Fruit fly (Drosophila melanogaster) whole organism, embryonic: ENCODE measurements around the gene Nxf3.
A peak's percentile ranks its signal among the peaks of the same experiment; 100 is the strongest.

Source experiments
- Aef1 ChIP-seq: fragments of 200-800 bp; sonication (Bioruptor generic); IDR thresholded peaks from 3 replicates; pipeline ENCODE4 v1.3.6; 2022; ENCODE audit warnings: missing biosample characterization, missing genetic modification characterization
- Bdp1 ChIP-seq: fragments of 200-800 bp; sonication (Bioruptor generic); optimal IDR thresholded peaks from 3 replicates; lab custom pipeline; 2016; ENCODE audit warnings: missing biosample characterization, missing genetic modification characterization
- CG12299 ChIP-seq: fragments of 200-800 bp; sonication (Bioruptor generic); optimal IDR thresholded peaks from 2 replicates; lab custom pipeline; 2018; ENCODE audit warnings: missing biosample characterization, mild to moderate bottlenecking, missing genetic modification characterization
- CG15601 ChIP-seq: fragments of 200-800 bp; sonication (Bioruptor generic); optimal IDR thresholded peaks from 3 replicates; lab custom pipeline; 2019; ENCODE audit warnings: missing biosample characterization, mild to moderate bottlenecking, missing genetic modification characterization, moderate library complexity
- CG16813 ChIP-seq: fragments of 200-800 bp; sonication (Bioruptor generic); IDR thresholded peaks from 3 replicates; pipeline ENCODE4 v1.3.6; 2022; ENCODE audit warnings: missing biosample characterization, missing genetic modification characterization; ENCODE audit not compliant: partially characterized antibody
- CG16815 ChIP-seq: fragments of 200-800 bp; sonication (Bioruptor generic); optimal IDR thresholded peaks from 3 replicates; lab custom pipeline; 2017; ENCODE audit warnings: missing biosample characterization, mild to moderate bottlenecking, missing genetic modification characterization
- CG17912 ChIP-seq: fragments of 200-800 bp; sonication (Bioruptor generic); optimal IDR thresholded peaks from 2 replicates; lab custom pipeline; 2018; ENCODE audit warnings: missing biosample characterization, mild to moderate bottlenecking, missing genetic modification characterization
- CG18262 ChIP-seq: fragments of 200-800 bp; optimal IDR thresholded peaks from 3 replicates; lab custom pipeline; 2019; ENCODE audit warnings: missing biosample characterization, mild to moderate bottlenecking, missing genetic modification characterization, moderate library complexity
- CG32772 ChIP-seq: fragments of 200-800 bp; sonication (Bioruptor generic); IDR thresholded peaks from 2 replicates; pipeline ENCODE4 v1.3.6; 2022; ENCODE audit warnings: missing biosample characterization, missing genetic modification characterization
- CG42726 ChIP-seq: fragments of 200-800 bp; sonication (Bioruptor generic); IDR thresholded peaks from 2 replicates; pipeline ENCODE4 v1.3.6; 2022; ENCODE audit warnings: missing biosample characterization, missing genetic modification characterization; ENCODE audit not compliant: partially characterized antibody
- CG4328 ChIP-seq: fragments of 200-800 bp; sonication (Bioruptor generic); optimal IDR thresholded peaks from 3 replicates; lab custom pipeline; 2017; ENCODE audit warnings: missing biosample characterization, missing genetic modification reagents, missing genetic modification characterization
- CG7839 ChIP-seq: fragments of 200-800 bp; sonication (Bioruptor generic); optimal IDR thresholded peaks from 3 replicates; lab custom pipeline; 2018; ENCODE audit warnings: missing biosample characterization, mild to moderate bottlenecking, missing genetic modification characterization, moderate library complexity
- CG7963 ChIP-seq: fragments of 200-800 bp; sonication (Bioruptor generic); IDR thresholded peaks from 3 replicates; pipeline ENCODE4 v1.3.6; 2022; ENCODE audit warnings: missing biosample characterization, missing genetic modification characterization; ENCODE audit not compliant: partially characterized antibody
- CG8944 ChIP-seq: fragments of 200-800 bp; sonication (Bioruptor generic); optimal IDR thresholded peaks from 3 replicates; lab custom pipeline; 2016; ENCODE audit warnings: missing biosample characterization, missing genetic modification characterization
- CG9609 ChIP-seq: fragments of 200-800 bp; sonication (Bioruptor generic); optimal IDR thresholded peaks from 3 replicates; lab custom pipeline; 2016; ENCODE audit warnings: missing biosample characterization, missing genetic modification characterization
- CkIIα-i1 ChIP-seq: fragments of 200-800 bp; sonication (Bioruptor generic); IDR thresholded peaks from 2 replicates; pipeline ENCODE4 v1.3.6; 2022; ENCODE audit warnings: missing biosample characterization, missing genetic modification characterization
- Dad ChIP-seq: fragments of 200-800 bp; sonication (Bioruptor generic); optimal IDR thresholded peaks from 3 replicates; lab custom pipeline; 2016; ENCODE audit warnings: missing biosample characterization, missing genetic modification characterization
- Dll ChIP-seq: fragments of 200-800 bp; sonication (Bioruptor generic); IDR thresholded peaks from 4 replicates; pipeline ENCODE4 v1.3.6; 2022; ENCODE audit warnings: missing biosample characterization, missing genetic modification characterization; ENCODE audit not compliant: partially characterized antibody
- Drgx ChIP-seq: fragments of 200-800 bp; sonication (Bioruptor generic); IDR thresholded peaks from 2 replicates; pipeline ENCODE4 v1.3.6; 2022; ENCODE audit warnings: missing biosample characterization, missing genetic modification characterization
- GATAe ChIP-seq: fragments of 200-800 bp; sonication (Bioruptor generic); conservative IDR thresholded peaks from 2 replicates; pipeline ENCODE4 v1.3.6; 2022; ENCODE audit warnings: missing biosample characterization, missing genetic modification characterization
- Gsc ChIP-seq: fragments of 200-800 bp; sonication (Bioruptor generic); IDR thresholded peaks from 2 replicates; pipeline ENCODE4 v1.3.6; 2022; ENCODE audit warnings: missing biosample characterization, missing genetic modification characterization
- H2.0 ChIP-seq: fragments of 200-800 bp; sonication (Bioruptor generic); IDR thresholded peaks from 2 replicates; pipeline ENCODE4 v1.3.6; 2022; ENCODE audit warnings: missing biosample characterization, missing genetic modification characterization
- HLHmδ ChIP-seq: fragments of 200-800 bp; sonication (Bioruptor generic); optimal IDR thresholded peaks from 2 replicates; lab custom pipeline; 2018; ENCODE audit warnings: missing biosample characterization, mild to moderate bottlenecking, missing genetic modification characterization, moderate library complexity
- Jarid2 ChIP-seq: fragments of 200-800 bp; sonication (Bioruptor generic); optimal IDR thresholded peaks from 3 replicates; lab custom pipeline; 2017; ENCODE audit warnings: mild to moderate bottlenecking, missing biosample characterization, missing genetic modification reagents, missing genetic modification characterization
- Mrtf ChIP-seq: fragments of 200-800 bp; sonication (Bioruptor generic); IDR thresholded peaks from 3 replicates; pipeline ENCODE4 v1.3.6; 2022; ENCODE audit warnings: missing biosample characterization, missing genetic modification characterization
- Myb ChIP-seq: fragments of 200-800 bp; sonication (Bioruptor generic); optimal IDR thresholded peaks from 2 replicates; lab custom pipeline; 2016; ENCODE audit warnings: missing biosample characterization, missing genetic modification characterization
- NfI ChIP-seq: fragments of 200-800 bp; sonication (Bioruptor generic); optimal IDR thresholded peaks from 3 replicates; lab custom pipeline; 2018; ENCODE audit warnings: missing biosample characterization, mild to moderate bottlenecking, missing genetic modification characterization, moderate library complexity
- Pdp1 ChIP-seq, 2 experiments: fragments of 200-800 bp; sonication (Bioruptor generic); optimal IDR thresholded peaks; 3 replicates each; lab custom pipeline; 2016; ENCODE audit warnings: missing biosample characterization in 2 of 2, missing genetic modification characterization in 2 of 2, mild to moderate bottlenecking in 1 of 2, moderate library complexity in 1 of 2
- Sox100B ChIP-seq: fragments of 200-800 bp; sonication (Bioruptor generic); optimal IDR thresholded peaks from 3 replicates; lab custom pipeline; 2018; ENCODE audit warnings: missing biosample characterization, mild to moderate bottlenecking, missing genetic modification characterization
- Stat92E ChIP-seq, 3 experiments: fragments of >200 bp in 2 of 3; fragments of 200-800 bp in 1 of 3; sonication (Bioruptor generic) in 1 of 3; optimal IDR thresholded peaks; 2 replicates each; lab custom pipeline; 2017 to 2019; ENCODE audit warnings: missing biosample characterization in 3 of 3, missing genetic modification characterization in 3 of 3, mild to moderate bottlenecking in 1 of 3, moderate library complexity in 1 of 3
- Xrp1 ChIP-seq: fragments of 200-800 bp; sonication (Bioruptor generic); IDR thresholded peaks from 2 replicates; pipeline ENCODE4 v1.3.6; 2022; ENCODE audit warnings: missing biosample characterization, missing genetic modification characterization
- crp ChIP-seq, 2 experiments: fragments of 200-800 bp; sonication (Bioruptor generic); optimal IDR thresholded peaks; 2 replicates in 1 of 2; 3 replicates in 1 of 2; lab custom pipeline; 2017; ENCODE audit warnings: missing biosample characterization in 2 of 2, missing genetic modification characterization in 2 of 2, mild to moderate bottlenecking in 1 of 2, moderate library complexity in 1 of 2
- da ChIP-seq: fragments of 200-800 bp; sonication (Bioruptor generic); optimal IDR thresholded peaks from 2 replicates; lab custom pipeline; 2016; ENCODE audit warnings: missing biosample characterization, missing genetic modification characterization
- danr ChIP-seq: fragments of 200-800 bp; sonication (Bioruptor generic); IDR thresholded peaks from 2 replicates; pipeline ENCODE4 v1.3.6; 2022; ENCODE audit warnings: missing biosample characterization, missing genetic modification characterization
- exex ChIP-seq: fragments of 200-800 bp; sonication (Bioruptor generic); optimal IDR thresholded peaks from 4 replicates; lab custom pipeline; 2018; ENCODE audit warnings: missing biosample characterization, mild to moderate bottlenecking, missing genetic modification characterization, moderate library complexity
- fd96Cb ChIP-seq: fragments of 200-800 bp; sonication (Bioruptor generic); optimal IDR thresholded peaks from 2 replicates; lab custom pipeline; 2018; ENCODE audit warnings: missing biosample characterization, mild to moderate bottlenecking, missing genetic modification characterization, moderate library complexity
- fru ChIP-seq: fragments of >200 bp; optimal IDR thresholded peaks from 2 replicates; lab custom pipeline; 2017
- gcm ChIP-seq: fragments of 200-800 bp; sonication (Bioruptor generic); optimal IDR thresholded peaks from 2 replicates; lab custom pipeline; 2019; ENCODE audit warnings: missing biosample characterization, mild to moderate bottlenecking, missing genetic modification characterization, moderate library complexity
- knrl ChIP-seq: fragments of 200-800 bp; sonication (Bioruptor generic); IDR thresholded peaks from 3 replicates; pipeline ENCODE4 v1.3.6; 2022; ENCODE audit warnings: missing biosample characterization, missing genetic modification characterization; ENCODE audit not compliant: partially characterized antibody
- nau ChIP-seq: fragments of 200-800 bp; sonication (Bioruptor generic); optimal IDR thresholded peaks from 3 replicates; lab custom pipeline; 2017; ENCODE audit warnings: missing biosample characterization, mild to moderate bottlenecking, missing genetic modification characterization, missing genetic modification reagents
- nom ChIP-seq: fragments of 200-800 bp; sonication (Bioruptor generic); optimal IDR thresholded peaks from 2 replicates; lab custom pipeline; 2017; ENCODE audit warnings: missing biosample characterization, missing genetic modification characterization, mild to moderate bottlenecking, moderate library complexity, missing genetic modification reagents
- pum ChIP-seq: fragments of 200-800 bp; sonication (Bioruptor generic); optimal IDR thresholded peaks from 2 replicates; lab custom pipeline; 2016; ENCODE audit warnings: missing biosample characterization, missing genetic modification characterization
- ranshi ChIP-seq: fragments of 200-800 bp; sonication (Bioruptor generic); IDR thresholded peaks from 2 replicates; pipeline ENCODE4 v1.3.6; 2022; ENCODE audit warnings: missing biosample characterization, missing genetic modification characterization
- row ChIP-seq: fragments of 200-800 bp; sonication (Bioruptor generic); IDR thresholded peaks from 3 replicates; pipeline ENCODE4 v1.3.6; 2022; ENCODE audit warnings: missing biosample characterization, missing genetic modification characterization
- schlank ChIP-seq: fragments of 200-800 bp; sonication (Bioruptor generic); optimal IDR thresholded peaks from 2 replicates; lab custom pipeline; 2018; ENCODE audit warnings: missing biosample characterization, mild to moderate bottlenecking, missing genetic modification characterization
- sens-2 ChIP-seq: fragments of 200-800 bp; sonication (Bioruptor generic); IDR thresholded peaks from 2 replicates; pipeline ENCODE4 v1.3.6; 2022; ENCODE audit warnings: missing biosample characterization, missing genetic modification characterization
- tll ChIP-seq, 2 experiments: fragments of 200-800 bp in 1 of 2; fragments of >200 bp in 1 of 2; sonication (Bioruptor generic) in 1 of 2; optimal IDR thresholded peaks; 2 replicates each; lab custom pipeline; 2017 to 2019; ENCODE audit warnings: missing biosample characterization in 2 of 2, missing genetic modification characterization in 2 of 2, mild to moderate bottlenecking in 1 of 2, moderate library complexity in 1 of 2
- tup ChIP-seq: fragments of 200-800 bp; sonication (Bioruptor generic); optimal IDR thresholded peaks from 2 replicates; lab custom pipeline; 2016; ENCODE audit warnings: missing biosample characterization, mild to moderate bottlenecking, missing genetic modification characterization, moderate library complexity
- tx ChIP-seq: fragments of 200-800 bp; sonication (Bioruptor generic); optimal IDR thresholded peaks from 2 replicates; lab custom pipeline; 2016; ENCODE audit warnings: missing biosample characterization, missing genetic modification characterization

Gene Nxf3

DNA sequence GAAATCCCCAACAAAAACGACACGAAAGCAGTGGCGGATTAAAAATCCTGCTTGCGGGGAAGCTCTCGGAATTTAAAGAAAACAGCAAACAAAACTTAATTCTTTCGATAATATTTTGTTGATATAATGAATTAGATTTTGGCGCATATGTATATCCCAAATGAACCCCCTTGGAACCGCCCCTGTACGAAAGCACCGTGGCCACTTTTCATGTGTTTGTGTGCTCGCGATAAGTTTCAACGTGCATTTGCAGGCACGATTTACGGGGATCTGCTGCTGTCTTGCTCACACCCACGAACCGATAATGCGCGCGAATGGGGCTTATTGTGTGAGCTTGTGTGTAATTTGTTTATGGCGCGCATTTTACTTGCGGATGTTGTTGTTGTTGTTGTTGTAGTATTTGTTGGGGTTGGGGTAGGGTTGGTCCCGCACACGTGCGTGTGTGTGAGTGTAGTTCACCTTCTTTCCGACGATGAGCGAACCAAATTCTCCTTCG lies 40.0 kb downstream of the Nxf3 start (continued):
- TF ChIP-seq CG32772 (GFP tag; lab: Robert Waterston, UW) (peak; percentile 95), H2.0 (GFP tag; lab: Robert Waterston, UW) (peak; percentile 97), GATAe (GFP tag; lab: Robert Waterston, UW) (peak; percentile 83), CG17912 (GFP tag; lab: Kevin White, UChicago) (peak; percentile 83), CG12299 (tag; lab: Kevin White, UChicago) (peak; percentile 89), CG18262 (tag; lab: Kevin White, UChicago) (peak; percentile 76), Mrtf (GFP tag; lab: Robert Waterston, UW) (peak; percentile 91), CkIIα-i1 (GFP tag; lab: Robert Waterston, UW) (peak; percentile 83), Drgx (GFP tag; lab: Robert Waterston, UW) (peak; percentile 99), danr (GFP tag; lab: Robert Waterston, UW) (peak; percentile 89), CG15601 (peak; percentile 92), CG7839 (peak; percentile 96), nom (GFP tag; lab: Kevin White, UChicago) (peak; percentile 93), exex (tag; lab: Kevin White, UChicago) (peak; percentile 73), da (GFP tag; lab: Kevin White, UChicago) (peak; percentile 92), tx (GFP tag; lab: Kevin White, UChicago) (peak; percentile 94), NfI (GFP tag; lab: Kevin White, UChicago) (peak; percentile 98), Pdp1 (GFP tag; optimal IDR thresholded peaks at IDR 0.05; lab: Kevin White, UChicago) (peak; percentile 95 to 96), row (GFP tag; lab: Robert Waterston, UW) (peak; percentile 98), Dll (GFP tag; lab: Robert Waterston, UW) (no peak), Sox100B (GFP tag; lab: Kevin White, UChicago) (peak; percentile 93), knrl (GFP tag; lab: Robert Waterston, UW) (0 out of 3 replicates have a peak, but pooled peaks have one; percentile 12), CG9609 (GFP tag; lab: Kevin White, UChicago) (peak; percentile 96), CG16813 (GFP tag; lab: Robert Waterston, UW) (no peak), sens-2 (peak; percentile 86), pum (peak; percentile 96), Jarid2 (GFP tag; lab: Kevin White, UChicago) (peak; percentile 80), Stat92E (GFP tag; optimal IDR thresholded peaks at IDR 0.05; lab: Kevin White, UChicago) (peak in 1 of 3 experiments; percentile 51), schlank (tag; lab: Kevin White, UChicago) (peak; percentile 91), tup (peak; percentile 91), ranshi (GFP tag; lab: Robert Waterston, UW) (peak; percentile 96), Bdp1 (peak; percentile 87), Aef1 (GFP tag; lab: Robert Waterston, UW) (peak; percentile 98), nau (GFP tag; lab: Kevin White, UChicago) (no peak), CG7963 (GFP tag; lab: Robert Waterston, UW) (no peak), CG4328 (GFP tag; lab: Kevin White, UChicago) (peak; percentile 92), CG8944 (GFP tag; lab: Kevin White, UChicago) (peak; percentile 96), tll (GFP tag; optimal IDR thresholded peaks at IDR 0.05; lab: Kevin White, UChicago) (no peak), fd96Cb (tag; lab: Kevin White, UChicago) (peak; percentile 97), CG42726 (GFP tag; lab: Robert Waterston, UW) (no peak), gcm (GFP tag; lab: Kevin White, UChicago) (peak; percentile 92), Gsc (GFP tag; lab: Robert Waterston, UW) (no peak; the same call in 1 of the 2 replicates), Dad (GFP tag; lab: Kevin White, UChicago) (peak; percentile 95), crp (GFP tag; optimal IDR thresholded peaks at IDR 0.05; lab: Kevin White, UChicago) (peak in 1 of 2 experiments; percentile 63), CG16815 (peak; percentile 85), Xrp1 (GFP tag; lab: Robert Waterston, UW) (peak; percentile 93), Myb (GFP tag; lab: Kevin White, UChicago) (peak; percentile 86), fru (lab: Kevin White, UChicago) (no peak), HLHmδ (GFP tag; lab: Kevin White, UChicago) (no peak)
